Worm (Caenorhabditis elegans): ENCODE measurements around the gene nhr-149.

ce11 chrV:7364951-7365350 is 15.5 kb upstream of the nhr-149 start, which contains the start of gene exc-13:
- no peak for TF ChIP-seq sox-2 (GFP tag; IDR thresholded peaks at IDR 0.05)
- TF ChIP-seq nfya-1 (tag; optimal IDR thresholded peaks at IDR 0.05), result no peak
- TF ChIP-seq dve-1 (tag; optimal IDR thresholded peaks at IDR 0.05), result no peak
- TF ChIP-seq lin-11 (tag; optimal IDR thresholded peaks at IDR 0.05), result no peak
- no peak for TF ChIP-seq ceh-19 (GFP tag; optimal IDR thresholded peaks at IDR 0.05)
- no peak for TF ChIP-seq ama-1 (optimal IDR thresholded peaks at IDR 0.05)
- no peak for TF ChIP-seq hlh-30 (tag; optimal IDR thresholded peaks at IDR 0.05; ENCODE audit: insufficient read depth)
- no peak for TF ChIP-seq elt-2 (tag; optimal IDR thresholded peaks at IDR 0.05)
